Worm (Caenorhabditis elegans) whole organism, midembryonic: ENCODE results near the gene ace-1.

Source experiments
- flt-1 ChIP-seq: fragments of 200-800 bp; sonication (Bioruptor generic); IDR thresholded peaks from 2 replicates; pipeline ENCODE4 v1.3.6; 2022; ENCODE audit warnings: missing genetic modification characterization, missing compliant biosample characterization
- ref-1 ChIP-seq: fragments of 200-800 bp; sonication (Bioruptor generic); conservative IDR thresholded peaks from 2 replicates; pipeline ENCODE4 v1.3.6; 2022; ENCODE audit warnings: missing genetic modification reagents, missing genetic modification characterization, missing compliant biosample characterization
- tab-1 ChIP-seq: fragments of 200-800 bp; sonication (Bioruptor generic); IDR thresholded peaks from 2 replicates; pipeline ENCODE4 v1.3.6; 2022; ENCODE audit warnings: missing genetic modification characterization, missing compliant biosample characterization
- ztf-29 ChIP-seq: fragments of 200-800 bp; sonication (Bioruptor generic); IDR thresholded peaks from 2 replicates; pipeline ENCODE4 v1.3.6; 2022; ENCODE audit warnings: missing genetic modification reagents, missing genetic modification characterization, missing compliant biosample characterization

- TF ChIP-seq flt-1 (GFP tag; lab: Robert Waterston, UW) (no peak), tab-1 (no peak), ztf-29 (GFP tag; lab: Robert Waterston, UW) (no peak), ref-1 (GFP tag; lab: Robert Waterston, UW) (no peak)
Measured at ce11 chrX:16418396-16418795, 51.3 kb downstream of the ace-1 start.
